Worm (Caenorhabditis elegans) whole organism, L1 larva: ENCODE measurements around the gene C07E3.10.

ENCODE experiments used
- C34B4.2 ChIP-seq: sonication (generic microtip); optimal IDR thresholded peaks from 2 replicates; lab custom pipeline; 2017; ENCODE audit warnings: mild to moderate bottlenecking, missing genetic modification characterization, missing compliant biosample characterization
- F16B12.6 ChIP-seq: fragments of 150-350 bp; optimal IDR thresholded peaks from 2 replicates; lab custom pipeline; 2014; ENCODE audit warnings: missing biosample characterization, missing genetic modification characterization
- alr-1 ChIP-seq: fragments of 200-800 bp; sonication (Bioruptor generic); optimal IDR thresholded peaks from 2 replicates; lab custom pipeline; 2018; ENCODE audit warnings: borderline replicate concordance, mild to moderate bottlenecking, missing genetic modification characterization, missing compliant biosample characterization
- aly-2 ChIP-seq: fragments of 150-350 bp; optimal IDR thresholded peaks from 2 replicates; lab custom pipeline; 2014; ENCODE audit warnings: missing biosample characterization, missing genetic modification characterization
- ama-1 ChIP-seq: fragments of 150-350 bp; optimal IDR thresholded peaks from 2 replicates; lab custom pipeline; 2014
- blmp-1 ChIP-seq: fragments of 150-350 bp; optimal IDR thresholded peaks from 2 replicates; lab custom pipeline; 2014; ENCODE audit warnings: missing biosample characterization, missing genetic modification characterization
- dpl-1 ChIP-seq, 3 experiments: fragments of 150-350 bp in 2 of 3; sonication (generic microtip) in 1 of 3; optimal IDR thresholded peaks; 2 replicates each; lab custom pipeline; 2014 to 2017; ENCODE audit warnings: missing biosample characterization in 3 of 3, missing genetic modification characterization in 3 of 3, missing genetic modification reagents in 3 of 3
- dsc-1 ChIP-seq: sonication (generic microtip); optimal IDR thresholded peaks from 2 replicates; lab custom pipeline; 2016; ENCODE audit warnings: mild to moderate bottlenecking, missing genetic modification characterization, missing compliant biosample characterization
- efl-1 ChIP-seq, 4 experiments: fragments of 150-350 bp; optimal IDR thresholded peaks in 3 of 4; peaks in 1 of 4; 1 replicate in 1 of 4; 2 replicates in 3 of 4; lab custom pipeline; 2014; ENCODE audit warnings: missing biosample characterization in 2 of 4, missing genetic modification characterization in 2 of 4, missing genetic modification reagents in 2 of 4
- egl-27 ChIP-seq, 2 experiments: fragments of 150-350 bp in 1 of 2; sonication (generic microtip); optimal IDR thresholded peaks; 3 replicates each; lab custom pipeline; 2017 to 2018; ENCODE audit warnings: missing biosample characterization in 2 of 2, missing genetic modification characterization in 2 of 2, missing genetic modification reagents in 2 of 2
- elt-2 ChIP-seq: sonication (generic microtip); optimal IDR thresholded peaks from 2 replicates; lab custom pipeline; 2016; ENCODE audit warnings: missing genetic modification characterization, mild to moderate bottlenecking, inconsistent platforms, missing compliant biosample characterization, missing genetic modification reagents
- elt-3 ChIP-seq, 6 experiments: fragments of 150-350 bp in 1 of 6; sonication (generic microtip); optimal IDR thresholded peaks; 2 replicates each; lab custom pipeline; 2017 to 2018; ENCODE audit warnings: missing biosample characterization in 6 of 6, missing genetic modification characterization in 6 of 6, inconsistent platforms in 1 of 6
- ets-5 ChIP-seq: fragments of 200-800 bp; sonication (Bioruptor generic); IDR thresholded peaks from 2 replicates; pipeline ENCODE4 v1.3.6; 2022; ENCODE audit warnings: missing genetic modification characterization, missing compliant biosample characterization
- fkh-4 ChIP-seq: sonication (generic microtip); optimal IDR thresholded peaks from 2 replicates; lab custom pipeline; 2016; ENCODE audit warnings: missing compliant biosample characterization, missing genetic modification characterization, borderline replicate concordance
- fkh-8 ChIP-seq: sonication (generic microtip); optimal IDR thresholded peaks from 2 replicates; lab custom pipeline; 2016; ENCODE audit warnings: mild to moderate bottlenecking, missing genetic modification characterization, missing compliant biosample characterization
- fos-1 ChIP-seq: fragments of 150-350 bp; optimal IDR thresholded peaks from 2 replicates; lab custom pipeline; 2014; ENCODE audit warnings: missing biosample characterization, missing genetic modification characterization
- hlh-4 ChIP-seq: sonication (generic microtip); optimal IDR thresholded peaks from 2 replicates; lab custom pipeline; 2016; ENCODE audit warnings: mild to moderate bottlenecking, missing genetic modification characterization, missing compliant biosample characterization
- hpl-2 ChIP-seq: fragments of 150-350 bp; optimal IDR thresholded peaks from 2 replicates; lab custom pipeline; 2014; ENCODE audit warnings: missing biosample characterization, missing genetic modification reagents, missing genetic modification characterization
- irx-1 ChIP-seq: sonication (generic microtip); optimal IDR thresholded peaks from 2 replicates; lab custom pipeline; 2016; ENCODE audit warnings: missing genetic modification characterization, missing compliant biosample characterization
- lin-13 ChIP-seq: fragments of 150-350 bp; optimal IDR thresholded peaks from 2 replicates; lab custom pipeline; 2014; ENCODE audit warnings: missing biosample characterization, missing genetic modification reagents, missing genetic modification characterization
- lin-14 ChIP-seq: fragments of 200-800 bp; sonication (Bioruptor generic); optimal IDR thresholded peaks from 2 replicates; lab custom pipeline; 2018; ENCODE audit warnings: mild to moderate bottlenecking, missing genetic modification characterization, moderate library complexity, missing compliant biosample characterization
- lin-35 ChIP-seq, 2 experiments: fragments of 150-350 bp; optimal IDR thresholded peaks; 2 replicates each; lab custom pipeline; 2014; ENCODE audit warnings: missing biosample characterization in 2 of 2, missing genetic modification characterization in 2 of 2, missing genetic modification reagents in 2 of 2
- lin-39 ChIP-seq: fragments of 150-350 bp; optimal IDR thresholded peaks from 2 replicates; lab custom pipeline; 2014; ENCODE audit warnings: missing biosample characterization, missing genetic modification reagents, missing genetic modification characterization
- lsy-2 ChIP-seq, 2 experiments: fragments of 150-350 bp; optimal IDR thresholded peaks; 2 replicates each; lab custom pipeline; 2014; ENCODE audit warnings: missing biosample characterization in 2 of 2, missing genetic modification characterization in 2 of 2
- mab-9 ChIP-seq: fragments of 200-800 bp; sonication (Bioruptor generic); IDR thresholded peaks from 2 replicates; pipeline ENCODE4 v1.3.6; 2022; ENCODE audit warnings: missing genetic modification reagents, missing genetic modification characterization, missing compliant biosample characterization
- mdl-1 ChIP-seq, 2 experiments: fragments of 150-350 bp; optimal IDR thresholded peaks; 2 replicates each; lab custom pipeline; 2014 to 2017; ENCODE audit warnings: missing biosample characterization in 2 of 2, missing genetic modification characterization in 2 of 2, inconsistent platforms in 1 of 2
- mep-1 ChIP-seq: fragments of 150-350 bp; optimal IDR thresholded peaks from 2 replicates; lab custom pipeline; 2014; ENCODE audit warnings: missing biosample characterization, missing genetic modification characterization
- nhr-12 ChIP-seq: sonication (generic microtip); optimal IDR thresholded peaks from 2 replicates; lab custom pipeline; 2017; ENCODE audit warnings: missing biosample characterization, missing genetic modification characterization
- nhr-19 ChIP-seq: fragments of 200-800 bp; sonication (Bioruptor generic); conservative IDR thresholded peaks from 2 replicates; pipeline ENCODE4 v1.3.6; 2022; ENCODE audit warnings: missing genetic modification characterization, missing compliant biosample characterization
- nhr-20 ChIP-seq: sonication (generic microtip); optimal IDR thresholded peaks from 2 replicates; lab custom pipeline; 2016; ENCODE audit warnings: mild to moderate bottlenecking, missing genetic modification characterization, missing compliant biosample characterization
- nhr-47 ChIP-seq: sonication (generic microtip); optimal IDR thresholded peaks from 2 replicates; lab custom pipeline; 2016; ENCODE audit warnings: mild to moderate bottlenecking, missing genetic modification characterization, moderate library complexity, missing compliant biosample characterization
- nhr-71 ChIP-seq: sonication (generic microtip); optimal IDR thresholded peaks from 2 replicates; lab custom pipeline; 2016; ENCODE audit warnings: mild to moderate bottlenecking, missing genetic modification characterization, moderate library complexity, missing compliant biosample characterization
- nhr-76 ChIP-seq: sonication (generic microtip); optimal IDR thresholded peaks from 2 replicates; lab custom pipeline; 2017; ENCODE audit warnings: missing biosample characterization, missing genetic modification characterization
- nhr-85 ChIP-seq: sonication (generic microtip); peaks from one replicate; lab custom pipeline; 2016; ENCODE audit warnings: missing genetic modification characterization, inconsistent platforms, missing compliant biosample characterization
- nhr-90 ChIP-seq: sonication (generic microtip); optimal IDR thresholded peaks from 2 replicates; lab custom pipeline; 2016; ENCODE audit warnings: mild to moderate bottlenecking, missing genetic modification characterization, missing compliant biosample characterization; ENCODE audit not compliant: poor library complexity
- pax-3 ChIP-seq: fragments of 200-800 bp; sonication (Bioruptor generic); optimal IDR thresholded peaks from 2 replicates; lab custom pipeline; 2018; ENCODE audit warnings: mild to moderate bottlenecking, missing genetic modification characterization, moderate library complexity, missing compliant biosample characterization
- rnt-1 ChIP-seq: sonication (generic microtip); optimal IDR thresholded peaks from 2 replicates; lab custom pipeline; 2016; ENCODE audit warnings: mild to moderate bottlenecking, missing genetic modification characterization, moderate library complexity, missing compliant biosample characterization
- skn-1 ChIP-seq: fragments of 150-350 bp; optimal IDR thresholded peaks from 2 replicates; lab custom pipeline; 2014; ENCODE audit warnings: missing biosample characterization, missing genetic modification characterization
- snu-23 ChIP-seq: sonication (generic microtip); optimal IDR thresholded peaks from 2 replicates; lab custom pipeline; 2016; ENCODE audit warnings: missing genetic modification characterization, missing compliant biosample characterization
- sox-4 ChIP-seq: sonication (generic microtip); optimal IDR thresholded peaks from 2 replicates; lab custom pipeline; 2016; ENCODE audit warnings: missing genetic modification characterization, missing compliant biosample characterization
- swsn-7 ChIP-seq: sonication (generic microtip); optimal IDR thresholded peaks from 2 replicates; lab custom pipeline; 2016; ENCODE audit warnings: missing genetic modification characterization, missing compliant biosample characterization
- tbx-2 ChIP-seq: sonication (generic microtip); optimal IDR thresholded peaks from 2 replicates; lab custom pipeline; 2016; ENCODE audit warnings: missing genetic modification characterization, missing compliant biosample characterization
- tlp-1 ChIP-seq: fragments of 150-350 bp; optimal IDR thresholded peaks from 2 replicates; lab custom pipeline; 2014; ENCODE audit warnings: missing biosample characterization, missing genetic modification characterization
- unc-130 ChIP-seq: fragments of 150-350 bp; optimal IDR thresholded peaks from 2 replicates; lab custom pipeline; 2017; ENCODE audit warnings: missing biosample characterization, missing genetic modification characterization, inconsistent platforms
- unc-30 ChIP-seq: sonication (generic microtip); optimal IDR thresholded peaks from 2 replicates; lab custom pipeline; 2017; ENCODE audit warnings: missing biosample characterization, missing genetic modification characterization
- unc-86 ChIP-seq: sonication (generic microtip); optimal IDR thresholded peaks from 2 replicates; lab custom pipeline; 2016; ENCODE audit warnings: missing genetic modification characterization, missing compliant biosample characterization
- vab-15 ChIP-seq: sonication (generic microtip); optimal IDR thresholded peaks from 2 replicates; lab custom pipeline; 2017; ENCODE audit warnings: missing genotype, mild to moderate bottlenecking, missing genetic modification characterization, missing compliant biosample characterization
- xbp-1 ChIP-seq: sonication (generic microtip); optimal IDR thresholded peaks from 2 replicates; lab custom pipeline; 2016; ENCODE audit warnings: missing genetic modification characterization, missing compliant biosample characterization
- ztf-11 ChIP-seq, 2 experiments: sonication (generic microtip); optimal IDR thresholded peaks; 2 replicates each; lab custom pipeline; 2016 to 2017; ENCODE audit warnings: missing genetic modification characterization in 2 of 2, missing biosample characterization in 1 of 2, missing compliant biosample characterization in 1 of 2

Gene C07E3.10

ce11 chrII:10346075-10346474, at the start of gene C07E3.10:
Gene C07E3.10 (plus strand): TSS chrII:10346375.
- no peak for TF ChIP-seq alr-1 (tag; lab: Kevin White, UChicago)
- no peak for TF ChIP-seq mdl-1 (tag; optimal IDR thresholded peaks at IDR 0.05; lab: Kevin White, UChicago)
- TF ChIP-seq sox-4 (tag; lab: Kevin White, UChicago) = no peak
- TF ChIP-seq skn-1 = no peak
- TF ChIP-seq nhr-76 = no peak
- TF ChIP-seq vab-15 (tag; lab: Kevin White, UChicago) = no peak
- TF ChIP-seq efl-1 (optimal IDR thresholded peaks at IDR 0.05; lab: Kevin White, UChicago) = no peak
- no peak for TF ChIP-seq efl-1 (GFP tag; optimal IDR thresholded peaks at IDR 0.05 in 1 of 2; lab: Kevin White, UChicago)
- TF ChIP-seq pax-3 (tag; lab: Kevin White, UChicago) = no peak
- no peak for TF ChIP-seq dsc-1 (tag; lab: Kevin White, UChicago)
- TF ChIP-seq F16B12.6 (tag; lab: Kevin White, UChicago) = no peak
- no peak for TF ChIP-seq fkh-4 (tag; lab: Kevin White, UChicago)

ce11 chrII:10300082-10300749, 46.0 kb upstream of the C07E3.10 start, which contains the start of gene nep-26:
Gene nep-26 (minus strand): TSS chrII:10300132.
- TF ChIP-seq ama-1 (lab: Kevin White, UChicago) (no peak), fkh-4 (tag; lab: Kevin White, UChicago) (no peak), sox-4 (tag; lab: Kevin White, UChicago) (no peak), fkh-8 (tag; lab: Kevin White, UChicago) (no peak), nhr-12 (tag; lab: Kevin White, UChicago) (no peak), mep-1 (tag; lab: Kevin White, UChicago) (no peak), lin-13 (peak; percentile 24), hpl-2 (no peak), efl-1 (optimal IDR thresholded peaks at IDR 0.05; lab: Kevin White, UChicago) (peak in 1 of 2 experiments; percentile 39), efl-1 (GFP tag; optimal IDR thresholded peaks at IDR 0.05 in 1 of 2; lab: Kevin White, UChicago) (no peak), fos-1 (no peak), blmp-1 (tag; lab: Kevin White, UChicago) (no peak), dpl-1 (GFP tag; optimal IDR thresholded peaks at IDR 0.05; lab: Kevin White, UChicago) (peak in 1 of 3 experiments; percentile 11), snu-23 (GFP tag; lab: Kevin White, UChicago) (peak; percentile 51), ztf-11 (tag; optimal IDR thresholded peaks at IDR 0.05; lab: Kevin White, UChicago) (no peak), nhr-20 (tag; lab: Kevin White, UChicago) (peak; percentile 66), lin-39 (peak; percentile 80), unc-130 (tag; lab: Kevin White, UChicago) (peak; percentile 64), vab-15 (tag; lab: Kevin White, UChicago) (no peak), ets-5 (GFP tag; lab: Robert Waterston, UW) (no peak), lin-14 (GFP tag; lab: Kevin White, UChicago) (peak; percentile 81), lsy-2 (tag; optimal IDR thresholded peaks at IDR 0.05; lab: Kevin White, UChicago) (peak; percentile 21 to 40), unc-86 (tag; lab: Kevin White, UChicago) (no peak), hlh-4 (no peak), nhr-19 (GFP tag; lab: Robert Waterston, UW) (peak; percentile 78), tbx-2 (peak; percentile 41), nhr-85 (tag; lab: Kevin White, UChicago) (no peak), nhr-47 (tag; lab: Kevin White, UChicago) (peak; percentile 30), aly-2 (tag; lab: Kevin White, UChicago) (no peak), egl-27 (tag; optimal IDR thresholded peaks at IDR 0.05; lab: Kevin White, UChicago) (no peak), elt-2 (tag; lab: Kevin White, UChicago) (no peak), elt-3 (tag; optimal IDR thresholded peaks at IDR 0.05; lab: Kevin White, UChicago) (no peak), nhr-90 (tag; lab: Kevin White, UChicago) (no peak), unc-30 (tag; lab: Kevin White, UChicago) (no peak), tlp-1 (no peak), dsc-1 (tag; lab: Kevin White, UChicago) (peak; percentile 71), C34B4.2 (tag; lab: Kevin White, UChicago) (no peak), nhr-71 (peak; percentile 90), swsn-7 (peak; percentile 37), irx-1 (tag; lab: Kevin White, UChicago) (no peak), lin-35 (GFP tag; optimal IDR thresholded peaks at IDR 0.05; lab: Kevin White, UChicago) (peak in 1 of 2 experiments; percentile 9), rnt-1 (tag; lab: Kevin White, UChicago) (peak; percentile 85), mab-9 (no peak), xbp-1 (tag; lab: Kevin White, UChicago) (peak; percentile 52)
